Fruit fly (Drosophila melanogaster): ENCODE data around the gene Srp14.

Gene Srp14

dm6 chr3R:20604078-20604477, 24.2 kb downstream of the Srp14 start:
- TF ChIP-seq achi (GFP tag; optimal IDR thresholded peaks at IDR 0.05): no peak
- TF ChIP-seq CG1621 (tag; optimal IDR thresholded peaks at IDR 0.05): peak; percentile 59
- TF ChIP-seq Hr4 (GFP tag; optimal IDR thresholded peaks at IDR 0.05): no peak
- no peak for TF ChIP-seq CG11902 (GFP tag; optimal IDR thresholded peaks at IDR 0.05)
- TF ChIP-seq CG34406 (GFP tag; optimal IDR thresholded peaks at IDR 0.05): no peak
- TF ChIP-seq OdsH (GFP tag; optimal IDR thresholded peaks at IDR 0.05): no peak
- TF ChIP-seq CG8119 (GFP tag; IDR thresholded peaks at IDR 0.05): peak; percentile 23; the same call in 1 of the 3 replicates
- peak; percentile 1 to 51 for TF ChIP-seq ss (GFP tag; optimal IDR thresholded peaks at IDR 0.05)
- TF ChIP-seq Lpt (GFP tag; optimal IDR thresholded peaks at IDR 0.05): peak; percentile 62
- peak; percentile 6 for TF ChIP-seq CG9139 (GFP tag; optimal IDR thresholded peaks at IDR 0.05)
- no peak for TF ChIP-seq dsx (GFP tag; optimal IDR thresholded peaks at IDR 0.05; ENCODE audit: poor library complexity, severe bottlenecking)
- no peak for TF ChIP-seq CG3032 (tag; optimal IDR thresholded peaks at IDR 0.05)
- peak; percentile 20 for TF ChIP-seq CG6276 (GFP tag; optimal IDR thresholded peaks at IDR 0.05)
- TF ChIP-seq CG6163 (GFP tag; IDR thresholded peaks at IDR 0.05): peak; percentile 56; the same call in 1 of the 3 replicates
- TF ChIP-seq Sox102F (GFP tag; optimal IDR thresholded peaks at IDR 0.05): no peak
- TF ChIP-seq vri (GFP tag; optimal IDR thresholded peaks at IDR 0.05): no peak
- TF ChIP-seq Eip75B (GFP tag; optimal IDR thresholded peaks at IDR 0.05): peak; percentile 6
- TF ChIP-seq CG15336 (GFP tag; IDR thresholded peaks at IDR 0.05): peak; percentile 45; the same call in 1 of the 2 replicates
- no peak for TF ChIP-seq CG16779 (tag; optimal IDR thresholded peaks at IDR 0.05)
- TF ChIP-seq Eip78C (GFP tag): peak; percentile 66
- no peak for TF ChIP-seq dac (GFP tag; optimal IDR thresholded peaks at IDR 0.05)

- TF ChIP-seq CG6163 (GFP tag; IDR thresholded peaks at IDR 0.05) (no peak), net (GFP tag; optimal IDR thresholded peaks at IDR 0.05) (no peak), CG1621 (tag; optimal IDR thresholded peaks at IDR 0.05) (peak; percentile 6)
These were observed 25.2 kb downstream of the Srp14 start for dm6 chr3R:20605078-20605477.

- TF ChIP-seq dac (GFP tag; optimal IDR thresholded peaks at IDR 0.05) (no peak), topi (GFP tag; optimal IDR thresholded peaks at IDR 0.05) (no peak), Eip78C (GFP tag) (no peak), CG34406 (GFP tag; optimal IDR thresholded peaks at IDR 0.05) (no peak), Ets21C (GFP tag; optimal IDR thresholded peaks at IDR 0.05) (no peak), CG6808 (GFP tag; optimal IDR thresholded peaks at IDR 0.05) (no peak), CG6276 (GFP tag; optimal IDR thresholded peaks at IDR 0.05) (no peak), CG9139 (GFP tag; optimal IDR thresholded peaks at IDR 0.05) (no peak), CG8632 (GFP tag; optimal IDR thresholded peaks at IDR 0.05) (no peak), net (GFP tag; optimal IDR thresholded peaks at IDR 0.05) (no peak), CG11902 (GFP tag; optimal IDR thresholded peaks at IDR 0.05) (no peak), Blimp-1 (GFP tag; optimal IDR thresholded peaks at IDR 0.05) (no peak), fd85E (GFP tag; optimal IDR thresholded peaks at IDR 0.05) (no peak)
These were observed 25.7 kb downstream of the Srp14 start for dm6 chr3R:20605562-20606155.

dm6 chr3R:20608199-20608598, 28.3 kb downstream of the Srp14 start:
- TF ChIP-seq dac (GFP tag; optimal IDR thresholded peaks at IDR 0.05) (no peak), Eip78C (GFP tag) (no peak), CG6792 (GFP tag; optimal IDR thresholded peaks at IDR 0.05) (no peak), topi (GFP tag; optimal IDR thresholded peaks at IDR 0.05) (no peak), acj6 (GFP tag; optimal IDR thresholded peaks at IDR 0.05) (no peak), cyc (GFP tag; optimal IDR thresholded peaks at IDR 0.05) (no peak), CG34406 (GFP tag; optimal IDR thresholded peaks at IDR 0.05) (no peak), CG9139 (GFP tag; optimal IDR thresholded peaks at IDR 0.05) (no peak), CG10631 (GFP tag; optimal IDR thresholded peaks at IDR 0.05) (no peak), Smox (GFP tag; optimal IDR thresholded peaks at IDR 0.05) (no peak), CG7368 (GFP tag; optimal IDR thresholded peaks at IDR 0.05) (no peak), CG4318 (GFP tag; optimal IDR thresholded peaks at IDR 0.05) (no peak), Blimp-1 (GFP tag; optimal IDR thresholded peaks at IDR 0.05) (no peak), CG31627 (GFP tag; optimal IDR thresholded peaks at IDR 0.05) (no peak), CG6276 (GFP tag; optimal IDR thresholded peaks at IDR 0.05) (no peak), Met (GFP tag; optimal IDR thresholded peaks at IDR 0.05) (no peak), svp (GFP tag) (no peak), CG8632 (GFP tag; optimal IDR thresholded peaks at IDR 0.05) (no peak), CG3032 (tag; optimal IDR thresholded peaks at IDR 0.05) (no peak)

Measured in whole organism, prepupa.